Worm (Caenorhabditis elegans): ENCODE measurements around the gene K08B5.2.
A peak's percentile ranks its signal among the peaks of the same experiment; 100 is the strongest.

Gene K08B5.2

ce11 chrX:16551318-16551717 is 2.4 kb downstream of the K08B5.2 start (continued):
- TF ChIP-seq lin-13 (GFP tag; optimal IDR thresholded peaks at IDR 0.05) (no peak), gmeb-1 (tag; optimal IDR thresholded peaks at IDR 0.05) (peak; percentile 40), sma-3 (GFP tag; optimal IDR thresholded peaks at IDR 0.05) (peak; percentile 11), crh-2 (tag; optimal IDR thresholded peaks at IDR 0.05) (no peak), aly-2 (tag; optimal IDR thresholded peaks at IDR 0.05) (no peak), nhr-77 (tag; optimal IDR thresholded peaks at IDR 0.05) (no peak), mbf-1 (tag; optimal IDR thresholded peaks at IDR 0.05) (no peak), lin-11 (tag; optimal IDR thresholded peaks at IDR 0.05) (no peak), lsy-2 (tag; optimal IDR thresholded peaks at IDR 0.05) (no peak), elt-1 (tag; optimal IDR thresholded peaks at IDR 0.05) (no peak), C34F6.9 (tag; optimal IDR thresholded peaks at IDR 0.05) (peak; percentile 28), ztf-11 (tag; optimal IDR thresholded peaks at IDR 0.05) (no peak), unc-55 (GFP tag; optimal IDR thresholded peaks at IDR 0.05) (peak; percentile 22), nhr-21 (tag; optimal IDR thresholded peaks at IDR 0.05) (no peak), lin-39 (tag; optimal IDR thresholded peaks at IDR 0.05) (no peak), mab-5 (tag; optimal IDR thresholded peaks at IDR 0.05) (no peak), ama-1 (optimal IDR thresholded peaks at IDR 0.05) (no peak), sma-9 (GFP tag; optimal IDR thresholded peaks at IDR 0.05) (peak; percentile 11), sma-9 (tag; optimal IDR thresholded peaks at IDR 0.05) (no peak), ceh-16 (tag; optimal IDR thresholded peaks at IDR 0.05) (no peak), ceh-82 (tag; optimal IDR thresholded peaks at IDR 0.05) (no peak), nhr-6 (tag; optimal IDR thresholded peaks at IDR 0.05) (no peak), peb-1 (tag; optimal IDR thresholded peaks at IDR 0.05) (no peak)

ce11 chrX:16550551-16550950 is 3.1 kb downstream of the K08B5.2 start:
- TF ChIP-seq fos-1 (tag; optimal IDR thresholded peaks at IDR 0.05) (peak; percentile 50), sma-9 (GFP tag; optimal IDR thresholded peaks at IDR 0.05) (peak; percentile 54), sma-9 (tag; optimal IDR thresholded peaks at IDR 0.05) (no peak), crh-2 (tag; optimal IDR thresholded peaks at IDR 0.05) (peak; percentile 35), ceh-16 (tag; optimal IDR thresholded peaks at IDR 0.05) (no peak)

ce11 chrX:16548290-16548689 is 5.4 kb downstream of the K08B5.2 start:
- TF ChIP-seq lin-13 (GFP tag; optimal IDR thresholded peaks at IDR 0.05) (no peak), egl-27 (tag; optimal IDR thresholded peaks at IDR 0.05) (no peak), gmeb-1 (tag; optimal IDR thresholded peaks at IDR 0.05) (no peak), fos-1 (tag; optimal IDR thresholded peaks at IDR 0.05) (no peak), unc-55 (GFP tag; optimal IDR thresholded peaks at IDR 0.05) (no peak), elt-3 (tag; optimal IDR thresholded peaks at IDR 0.05) (no peak), ZK546.5 (tag; optimal IDR thresholded peaks at IDR 0.05) (no peak), Y55F3AM.14 (GFP tag; optimal IDR thresholded peaks at IDR 0.05) (no peak), lin-11 (tag; optimal IDR thresholded peaks at IDR 0.05) (no peak), R02D3.7 (tag; optimal IDR thresholded peaks at IDR 0.05) (no peak), nhr-25 (tag; optimal IDR thresholded peaks at IDR 0.05) (no peak)

- no peak for TF ChIP-seq ceh-82 (tag; optimal IDR thresholded peaks at IDR 0.05)
- TF ChIP-seq R02D3.7 (tag; optimal IDR thresholded peaks at IDR 0.05) = no peak
- no peak for TF ChIP-seq gmeb-1 (tag; optimal IDR thresholded peaks at IDR 0.05)
- no peak for TF ChIP-seq unc-39 (tag; optimal IDR thresholded peaks at IDR 0.05)
- TF ChIP-seq zag-1 (tag; optimal IDR thresholded peaks at IDR 0.05) = no peak
- no peak for TF ChIP-seq nhr-21 (tag; optimal IDR thresholded peaks at IDR 0.05)
- TF ChIP-seq lin-39 (tag; optimal IDR thresholded peaks at IDR 0.05) = no peak
- no peak for TF ChIP-seq nhr-11 (tag; optimal IDR thresholded peaks at IDR 0.05)
- no peak for TF ChIP-seq aly-2 (tag; optimal IDR thresholded peaks at IDR 0.05)
- no peak for TF ChIP-seq ceh-16 (tag; optimal IDR thresholded peaks at IDR 0.05)
Observed at ce11 chrX:16546135-16546534, 7.6 kb downstream of the K08B5.2 start.

- TF ChIP-seq Y55F3AM.14 (GFP tag; optimal IDR thresholded peaks at IDR 0.05) = no peak
- peak; percentile 47 for TF ChIP-seq snpc-4 (tag; optimal IDR thresholded peaks at IDR 0.05)
Observed at ce11 chrX:16545641-16546040, 8.0 kb downstream of the K08B5.2 start.

- no peak for TF ChIP-seq lin-11 (tag; optimal IDR thresholded peaks at IDR 0.05)
Observed at ce11 chrX:16543887-16544286, 9.8 kb downstream of the K08B5.2 start.
